Fruit fly (Drosophila melanogaster): ENCODE measurements around the gene Golgin104.

The Golgin104 gene

DNA sequence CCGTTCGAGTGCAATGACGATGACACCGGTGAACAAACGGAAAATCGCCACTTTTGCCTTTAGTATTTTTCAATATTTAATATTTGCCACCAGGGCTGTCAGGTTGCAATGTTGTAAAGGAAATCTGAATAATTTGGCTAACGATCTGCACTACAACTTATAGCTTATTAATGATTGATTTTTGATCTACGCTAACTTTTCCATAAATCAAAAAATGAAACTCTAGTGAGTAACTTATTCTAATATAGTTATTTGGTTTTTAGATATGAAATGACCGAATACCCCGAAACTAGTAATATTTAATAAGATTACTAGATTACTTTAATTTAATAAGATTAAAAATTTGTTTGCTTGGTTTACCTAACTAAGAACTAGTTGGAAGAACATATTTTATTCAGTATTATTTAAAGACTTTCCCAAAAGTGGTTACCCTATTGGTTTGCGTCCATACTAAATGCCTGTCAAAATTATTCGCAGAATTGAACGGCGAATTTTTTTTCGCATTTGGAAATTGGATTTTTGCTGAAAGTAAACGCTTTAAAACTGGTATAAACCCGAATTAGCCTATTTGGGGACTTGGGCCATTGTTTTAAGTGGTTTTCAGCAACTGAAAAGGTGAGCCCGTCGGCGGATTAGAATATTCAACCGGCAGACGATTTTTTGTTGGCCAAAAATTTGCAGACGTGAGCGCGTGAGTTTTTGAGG, 34.3 kb upstream of the Golgin104 start, which contains the start of the genes Agpat3 and RAF2 (continued):
- TF ChIP-seq CG1603 (tag; optimal IDR thresholded peaks at IDR 0.05) (peak; percentile 17), CG13123 (GFP tag; optimal IDR thresholded peaks at IDR 0.05) (no peak), danr (GFP tag; IDR thresholded peaks at IDR 0.05) (no peak), slbo (GFP tag; IDR thresholded peaks at IDR 0.05) (peak; percentile 77), CG3407 (GFP tag; optimal IDR thresholded peaks at IDR 0.05) (no peak), CG18262 (tag; optimal IDR thresholded peaks at IDR 0.05) (peak; percentile 50), CG34224 (GFP tag; IDR thresholded peaks at IDR 0.05; ENCODE audit: partially characterized antibody) (no peak), Jarid2 (GFP tag; optimal IDR thresholded peaks at IDR 0.05) (no peak), CG7271 (tag; optimal IDR thresholded peaks at IDR 0.05) (no peak), pum (GFP tag; optimal IDR thresholded peaks at IDR 0.05) (no peak), zfh1 (GFP tag; IDR thresholded peaks at IDR 0.05) (peak; percentile 48; the same call in 1 of the 3 replicates), CG17568 (GFP tag; optimal IDR thresholded peaks at IDR 0.05) (no peak), wdn (GFP tag; IDR thresholded peaks at IDR 0.05) (peak; percentile 44; the same call in 1 of the 2 replicates), Hr39 (optimal IDR thresholded peaks at IDR 0.05) (no peak), gcm (GFP tag; optimal IDR thresholded peaks at IDR 0.05) (no peak), CG42726 (GFP tag; IDR thresholded peaks at IDR 0.05; ENCODE audit: partially characterized antibody) (no peak), Dek (tag; optimal IDR thresholded peaks at IDR 0.05) (peak; percentile 46), Sin3A (optimal IDR thresholded peaks at IDR 0.05) (peak; percentile 3), zf30C (GFP tag; optimal IDR thresholded peaks at IDR 0.05) (no peak), az2 (GFP tag; optimal IDR thresholded peaks at IDR 0.05) (peak; percentile 47), Nf-YA (GFP tag; IDR thresholded peaks at IDR 0.05) (no peak), ems (GFP tag; optimal IDR thresholded peaks at IDR 0.05) (no peak), bcd (GFP tag; optimal IDR thresholded peaks at IDR 0.05) (peak; percentile 36), schlank (tag; optimal IDR thresholded peaks at IDR 0.05) (no peak), CG9215 (GFP tag; IDR thresholded peaks at IDR 0.05) (peak; percentile 62), CG17385 (GFP tag; optimal IDR thresholded peaks at IDR 0.05) (no peak), en (GFP tag; optimal IDR thresholded peaks at IDR 0.05) (no peak), CG10462 (GFP tag; optimal IDR thresholded peaks at IDR 0.05) (no peak), inv (GFP tag; IDR thresholded peaks at IDR 0.05; ENCODE audit: partially characterized antibody) (no peak), gt (GFP tag; IDR thresholded peaks at IDR 0.05) (no peak), CG4730 (GFP tag; IDR thresholded peaks at IDR 0.05) (peak; percentile 11; the same call in 1 of the 2 replicates), Gug (GFP tag; IDR thresholded peaks at IDR 0.05) (peak; percentile 31; the same call in 1 of the 4 replicates), PHDP (tag; optimal IDR thresholded peaks at IDR 0.05) (peak; percentile 40), NC2α (GFP tag; optimal IDR thresholded peaks at IDR 0.05) (no peak), caup (GFP tag; optimal IDR thresholded peaks at IDR 0.05; ENCODE audit: severe bottlenecking) (no peak), Opbp (GFP tag; IDR thresholded peaks at IDR 0.05; ENCODE audit: partially characterized antibody) (no peak), pros (GFP tag; optimal IDR thresholded peaks at IDR 0.05) (no peak), CG2712 (tag; optimal IDR thresholded peaks at IDR 0.05) (peak; percentile 59), CG7963 (GFP tag; IDR thresholded peaks at IDR 0.05; ENCODE audit: partially characterized antibody) (no peak), CG14667 (GFP tag; IDR thresholded peaks at IDR 0.05) (no peak), otp (GFP tag; IDR thresholded peaks at IDR 0.05) (no peak), her (GFP tag; optimal IDR thresholded peaks at IDR 0.05) (no peak), CG11695 (GFP tag; IDR thresholded peaks at IDR 0.05) (peak; percentile 53; the same call in 1 of the 3 replicates), Doc3 (GFP tag; IDR thresholded peaks at IDR 0.05; ENCODE audit: partially characterized antibody) (no peak), CG12155 (GFP tag; optimal IDR thresholded peaks at IDR 0.05) (peak; percentile 10), CG12299 (tag; optimal IDR thresholded peaks at IDR 0.05) (no peak), CG10147 (GFP tag; optimal IDR thresholded peaks at IDR 0.05) (no peak), CG34376 (GFP tag; optimal IDR thresholded peaks at IDR 0.05) (no peak), HLH3B (GFP tag; IDR thresholded peaks at IDR 0.05) (peak; percentile 31; the same call in 1 of the 2 replicates), Fer2 (tag; optimal IDR thresholded peaks at IDR 0.05) (no peak)
